Worm (Caenorhabditis elegans) whole organism, late embryonic: ENCODE measurements around the gene mdt-27.

ENCODE experiments used
- C38D4.7 ChIP-seq: fragments of 200-800 bp; sonication (Bioruptor generic); optimal IDR thresholded peaks from 2 replicates; lab custom pipeline; 2018; ENCODE audit warnings: mild to moderate bottlenecking, missing genetic modification characterization, moderate library complexity, missing compliant biosample characterization
- F13H6.1 ChIP-seq: sonication (generic microtip); optimal IDR thresholded peaks from 2 replicates; lab custom pipeline; 2016; ENCODE audit warnings: missing genetic modification characterization, missing compliant biosample characterization
- K09A11.1 ChIP-seq: sonication (generic microtip); optimal IDR thresholded peaks from 2 replicates; lab custom pipeline; 2017; ENCODE audit warnings: antibody characterized with exemption, mild to moderate bottlenecking, missing genetic modification characterization, missing compliant biosample characterization; ENCODE audit not compliant: insufficient read depth
- T23F11.4 ChIP-seq: fragments of 200-800 bp; sonication (Bioruptor generic); optimal IDR thresholded peaks from 2 replicates; lab custom pipeline; 2018; ENCODE audit warnings: mild to moderate bottlenecking, missing genetic modification characterization, missing compliant biosample characterization
- ama-1 ChIP-seq: fragments of 150-350 bp; optimal IDR thresholded peaks from 2 replicates; lab custom pipeline; 2014
- ceh-18 ChIP-seq: sonication (generic microtip); optimal IDR thresholded peaks from 2 replicates; lab custom pipeline; 2016; ENCODE audit warnings: missing genetic modification characterization, missing compliant biosample characterization
- ceh-19 ChIP-seq: fragments of 200-800 bp; sonication (Bioruptor generic); optimal IDR thresholded peaks from 2 replicates; lab custom pipeline; 2018; ENCODE audit warnings: mild to moderate bottlenecking, missing genetic modification characterization, missing compliant biosample characterization
- ceh-2 ChIP-seq: sonication (generic microtip); optimal IDR thresholded peaks from 2 replicates; lab custom pipeline; 2016; ENCODE audit warnings: missing genotype, missing genetic modification characterization, missing compliant biosample characterization
- ceh-22 ChIP-seq: sonication (generic microtip); optimal IDR thresholded peaks from 2 replicates; lab custom pipeline; 2017; ENCODE audit warnings: missing biosample characterization, missing genetic modification characterization
- ceh-24 ChIP-seq: sonication (generic microtip); optimal IDR thresholded peaks from 2 replicates; lab custom pipeline; 2016; ENCODE audit warnings: mild to moderate bottlenecking, missing genetic modification characterization, missing compliant biosample characterization
- ceh-30 ChIP-seq: fragments of 150-350 bp; optimal IDR thresholded peaks from 2 replicates; lab custom pipeline; 2014; ENCODE audit warnings: missing biosample characterization, missing genetic modification characterization
- ceh-31 ChIP-seq: sonication (generic microtip); optimal IDR thresholded peaks from 2 replicates; lab custom pipeline; 2016; ENCODE audit warnings: missing genetic modification characterization, missing compliant biosample characterization
- ceh-34 ChIP-seq: sonication (generic microtip); optimal IDR thresholded peaks from 2 replicates; lab custom pipeline; 2016; ENCODE audit warnings: mild to moderate bottlenecking, missing genetic modification characterization, missing compliant biosample characterization
- ceh-45 ChIP-seq: fragments of 200-800 bp; sonication (Bioruptor generic); IDR thresholded peaks from 2 replicates; pipeline ENCODE4 v1.3.6; 2022; ENCODE audit warnings: missing genetic modification reagents, missing genetic modification characterization, missing compliant biosample characterization
- ceh-48 ChIP-seq: sonication (generic microtip); optimal IDR thresholded peaks from 2 replicates; lab custom pipeline; 2016; ENCODE audit warnings: missing genetic modification characterization, inconsistent platforms, missing compliant biosample characterization
- ceh-9 ChIP-seq: sonication (generic microtip); optimal IDR thresholded peaks from 2 replicates; lab custom pipeline; 2016; ENCODE audit warnings: mild to moderate bottlenecking, missing genetic modification characterization, inconsistent platforms, missing compliant biosample characterization
- che-1 ChIP-seq: sonication (generic microtip); optimal IDR thresholded peaks from 2 replicates; lab custom pipeline; 2016; ENCODE audit warnings: mild to moderate bottlenecking, missing genetic modification characterization, missing compliant biosample characterization
- dmd-4 ChIP-seq: sonication (generic microtip); optimal IDR thresholded peaks from 2 replicates; lab custom pipeline; 2016; ENCODE audit warnings: borderline replicate concordance, missing genetic modification characterization, missing compliant biosample characterization
- dve-1 ChIP-seq: sonication (generic microtip); optimal IDR thresholded peaks from 2 replicates; lab custom pipeline; 2017; ENCODE audit warnings: antibody characterized with exemption, mild to moderate bottlenecking, missing genetic modification characterization, missing compliant biosample characterization
- elt-2 ChIP-seq: sonication (generic microtip); optimal IDR thresholded peaks from 2 replicates; lab custom pipeline; 2016; ENCODE audit warnings: missing genetic modification reagents, missing genetic modification characterization, missing compliant biosample characterization
- ets-4 ChIP-seq: sonication (generic microtip); optimal IDR thresholded peaks from 2 replicates; lab custom pipeline; 2016; ENCODE audit warnings: missing genetic modification characterization, missing compliant biosample characterization
- eyg-1 ChIP-seq: sonication (generic microtip); optimal IDR thresholded peaks from 2 replicates; lab custom pipeline; 2016; ENCODE audit warnings: missing genotype, missing genetic modification characterization, missing compliant biosample characterization
- fax-1 ChIP-seq: sonication (generic microtip); optimal IDR thresholded peaks from 2 replicates; lab custom pipeline; 2016; ENCODE audit warnings: missing genotype, missing genetic modification characterization, missing compliant biosample characterization
- fkh-6 ChIP-seq: sonication (generic microtip); optimal IDR thresholded peaks from 2 replicates; lab custom pipeline; 2016; ENCODE audit warnings: missing genetic modification characterization, missing compliant biosample characterization
- gmeb-2 ChIP-seq: sonication (generic microtip); optimal IDR thresholded peaks from 2 replicates; lab custom pipeline; 2016; ENCODE audit warnings: missing genetic modification characterization, inconsistent platforms, missing compliant biosample characterization
- hlh-13 ChIP-seq: fragments of 200-800 bp; sonication (Bioruptor generic); optimal IDR thresholded peaks from 2 replicates; lab custom pipeline; 2018; ENCODE audit warnings: mild to moderate bottlenecking, missing genetic modification characterization, missing compliant biosample characterization
- hlh-30 ChIP-seq: sonication (generic microtip); optimal IDR thresholded peaks from 2 replicates; lab custom pipeline; 2017; ENCODE audit warnings: antibody characterized with exemption, missing genetic modification characterization, missing compliant biosample characterization; ENCODE audit not compliant: insufficient read depth
- lin-11 ChIP-seq: fragments of 200-800 bp; sonication (Bioruptor generic); optimal IDR thresholded peaks from 2 replicates; lab custom pipeline; 2018; ENCODE audit warnings: mild to moderate bottlenecking, missing genetic modification characterization, missing compliant biosample characterization
- mec-3 ChIP-seq: sonication (generic microtip); optimal IDR thresholded peaks from 2 replicates; lab custom pipeline; 2016; ENCODE audit warnings: borderline replicate concordance, missing genetic modification characterization, missing compliant biosample characterization
- nfya-1 ChIP-seq: sonication (generic microtip); optimal IDR thresholded peaks from 2 replicates; lab custom pipeline; 2017; ENCODE audit warnings: missing genetic modification characterization, mild to moderate bottlenecking, missing compliant biosample characterization, antibody characterized with exemption, moderate library complexity
- nhr-11 ChIP-seq: fragments of 150-350 bp; optimal IDR thresholded peaks from 2 replicates; lab custom pipeline; 2014; ENCODE audit warnings: missing biosample characterization, missing genetic modification characterization
- npax-4 ChIP-seq: sonication (generic microtip); optimal IDR thresholded peaks from 2 replicates; lab custom pipeline; 2016; ENCODE audit warnings: missing genetic modification characterization, missing compliant biosample characterization
- odd-2 ChIP-seq: sonication (generic microtip); optimal IDR thresholded peaks from 2 replicates; lab custom pipeline; 2017; ENCODE audit warnings: antibody characterized with exemption, mild to moderate bottlenecking, missing genetic modification characterization, missing compliant biosample characterization
- pag-3 ChIP-seq: sonication (generic microtip); optimal IDR thresholded peaks from 2 replicates; lab custom pipeline; 2016; ENCODE audit warnings: missing compliant biosample characterization, missing genetic modification characterization, borderline replicate concordance
- pax-1 ChIP-seq: fragments of 150-350 bp; optimal IDR thresholded peaks from 2 replicates; lab custom pipeline; 2014; ENCODE audit warnings: missing biosample characterization, missing genetic modification characterization
- pha-2 ChIP-seq: sonication (generic microtip); optimal IDR thresholded peaks from 2 replicates; lab custom pipeline; 2017; ENCODE audit warnings: mild to moderate bottlenecking, missing genetic modification characterization, missing compliant biosample characterization
- pha-4 ChIP-seq: fragments of 150-350 bp; optimal IDR thresholded peaks from 2 replicates; lab custom pipeline; 2018; ENCODE audit warnings: missing biosample characterization, missing genetic modification reagents, missing genetic modification characterization
- pros-1 ChIP-seq: fragments of 150-350 bp; optimal IDR thresholded peaks from 2 replicates; lab custom pipeline; 2014; ENCODE audit warnings: missing biosample characterization, missing genetic modification reagents, missing genetic modification characterization
- rnt-1 ChIP-seq: sonication (generic microtip); optimal IDR thresholded peaks from 2 replicates; lab custom pipeline; 2016; ENCODE audit warnings: missing genetic modification characterization, missing compliant biosample characterization
- sox-2 ChIP-seq: fragments of 200-800 bp; sonication (Bioruptor generic); IDR thresholded peaks from 2 replicates; pipeline ENCODE4 v1.3.6; 2022; ENCODE audit warnings: missing genetic modification reagents, missing genetic modification characterization, missing compliant biosample characterization
- sox-4 ChIP-seq: sonication (generic microtip); optimal IDR thresholded peaks from 2 replicates; lab custom pipeline; 2017; ENCODE audit warnings: mild to moderate bottlenecking, missing genetic modification characterization, inconsistent platforms, missing compliant biosample characterization
- syd-9 ChIP-seq: sonication (generic microtip); optimal IDR thresholded peaks from 2 replicates; lab custom pipeline; 2016; ENCODE audit warnings: mild to moderate bottlenecking, missing genetic modification characterization, moderate library complexity, missing compliant biosample characterization
- tbx-2 ChIP-seq: sonication (generic microtip); optimal IDR thresholded peaks from 2 replicates; lab custom pipeline; 2016; ENCODE audit warnings: missing genetic modification characterization, missing compliant biosample characterization
- tbx-7 ChIP-seq: sonication (generic microtip); optimal IDR thresholded peaks from 2 replicates; lab custom pipeline; 2016; ENCODE audit warnings: missing genotype, missing genetic modification characterization, missing compliant biosample characterization
- unc-3 ChIP-seq, 2 experiments: fragments of 200-800 bp in 1 of 2; sonication (Bioruptor generic) in 1 of 2; sonication (generic microtip) in 1 of 2; conservative IDR thresholded peaks in 1 of 2; optimal IDR thresholded peaks in 1 of 2; 2 replicates each; pipeline versions ENCODE4 v1.3.6 to Lab custom; 2016 to 2022; ENCODE audit warnings: missing compliant biosample characterization in 2 of 2, missing genetic modification characterization in 2 of 2, missing genetic modification reagents in 1 of 2
- unc-42 ChIP-seq: sonication (generic microtip); optimal IDR thresholded peaks from 2 replicates; lab custom pipeline; 2016; ENCODE audit warnings: missing genotype, missing genetic modification characterization, missing compliant biosample characterization
- unc-55 ChIP-seq: sonication (generic microtip); optimal IDR thresholded peaks from 2 replicates; lab custom pipeline; 2017; ENCODE audit warnings: missing biosample characterization, missing genetic modification reagents, missing genetic modification characterization
- unc-86 ChIP-seq: sonication (generic microtip); optimal IDR thresholded peaks from 2 replicates; lab custom pipeline; 2016; ENCODE audit warnings: missing genetic modification characterization, missing compliant biosample characterization
- zip-5 ChIP-seq: sonication (generic microtip); optimal IDR thresholded peaks from 2 replicates; lab custom pipeline; 2016; ENCODE audit warnings: missing genetic modification characterization, missing compliant biosample characterization
- ztf-16 ChIP-seq: sonication (generic microtip); optimal IDR thresholded peaks from 2 replicates; lab custom pipeline; 2017; ENCODE audit warnings: missing genetic modification characterization, missing compliant biosample characterization

mdt-27 gene

ce11 chrV:9249206-9249605, 35.8 kb upstream of the mdt-27 start, which contains the start of gene str-94:
Gene str-94, minus strand, starts transcription at chrV:9249306.
- no peak for TF ChIP-seq nhr-11 (tag; lab: Kevin White, UChicago)
- no peak for TF ChIP-seq ceh-2 (tag; lab: Kevin White, UChicago)
- TF ChIP-seq npax-4 (tag; lab: Kevin White, UChicago), result no peak
- TF ChIP-seq tbx-7 (tag; lab: Kevin White, UChicago), result no peak
- no peak for TF ChIP-seq pha-4 (tag; lab: Kevin White, UChicago)
- no peak for TF ChIP-seq pha-2 (tag; lab: Kevin White, UChicago)
- no peak for TF ChIP-seq rnt-1 (tag; lab: Kevin White, UChicago)
- no peak for TF ChIP-seq pros-1 (tag; lab: Kevin White, UChicago)
- no peak for TF ChIP-seq sox-4 (tag; lab: Kevin White, UChicago)
- TF ChIP-seq ceh-45, result no peak
- no peak for TF ChIP-seq hlh-30 (tag; lab: Kevin White, UChicago)
- TF ChIP-seq elt-2, result no peak
- no peak for TF ChIP-seq gmeb-2 (tag; lab: Kevin White, UChicago)
- TF ChIP-seq ceh-22 (tag; lab: Kevin White, UChicago), result no peak
- TF ChIP-seq ama-1 (lab: Kevin White, UChicago), result no peak
- TF ChIP-seq zip-5 (tag; lab: Kevin White, UChicago), result no peak
- TF ChIP-seq unc-3 (GFP tag; conservative IDR thresholded peaks at IDR 0.05; lab: Robert Waterston, UW), result no peak
- TF ChIP-seq unc-3 (tag; optimal IDR thresholded peaks at IDR 0.05; lab: Kevin White, UChicago), result no peak

- TF ChIP-seq ceh-31, result peak; percentile 72
- no peak for TF ChIP-seq eyg-1 (tag; lab: Kevin White, UChicago)
- TF ChIP-seq fax-1, result no peak
- TF ChIP-seq nfya-1 (tag; lab: Kevin White, UChicago), result peak; percentile 35
- TF ChIP-seq T23F11.4, result no peak
- TF ChIP-seq mec-3, result no peak
- TF ChIP-seq odd-2, result no peak
- TF ChIP-seq sox-2, result no peak
- peak; percentile 46 for TF ChIP-seq tbx-2 (tag; lab: Kevin White, UChicago)
- TF ChIP-seq K09A11.1 (tag; lab: Kevin White, UChicago), result no peak
- no peak for TF ChIP-seq tbx-7 (tag; lab: Kevin White, UChicago)
- TF ChIP-seq dmd-4, result no peak
- TF ChIP-seq ets-4 (tag; lab: Kevin White, UChicago), result no peak
- no peak for TF ChIP-seq hlh-13 (GFP tag; lab: Kevin White, UChicago)
- no peak for TF ChIP-seq npax-4 (tag; lab: Kevin White, UChicago)
- no peak for TF ChIP-seq F13H6.1 (tag; lab: Kevin White, UChicago)
- TF ChIP-seq pros-1 (tag; lab: Kevin White, UChicago), result no peak
- TF ChIP-seq syd-9 (tag; lab: Kevin White, UChicago), result no peak
- TF ChIP-seq ztf-16 (tag; lab: Kevin White, UChicago), result no peak
- no peak for TF ChIP-seq dve-1
- no peak for TF ChIP-seq ceh-2 (tag; lab: Kevin White, UChicago)
- no peak for TF ChIP-seq che-1 (tag; lab: Kevin White, UChicago)
- peak; percentile 46 for TF ChIP-seq ceh-34
- no peak for TF ChIP-seq unc-86 (tag; lab: Kevin White, UChicago)
- no peak for TF ChIP-seq fkh-6 (tag; lab: Kevin White, UChicago)
- TF ChIP-seq ceh-24 (tag; lab: Kevin White, UChicago), result no peak
- TF ChIP-seq ceh-18 (tag; lab: Kevin White, UChicago), result peak; percentile 60
- no peak for TF ChIP-seq ceh-19 (GFP tag; lab: Kevin White, UChicago)
- TF ChIP-seq ceh-48 (tag; lab: Kevin White, UChicago), result no peak
- peak; percentile 23 for TF ChIP-seq pax-1 (tag; lab: Kevin White, UChicago)
- TF ChIP-seq lin-11 (tag; lab: Kevin White, UChicago), result no peak
- no peak for TF ChIP-seq unc-55 (GFP tag; lab: Kevin White, UChicago)
- no peak for TF ChIP-seq pag-3 (tag; lab: Kevin White, UChicago)
- TF ChIP-seq unc-3 (GFP tag; conservative IDR thresholded peaks at IDR 0.05; lab: Robert Waterston, UW), result no peak
- TF ChIP-seq unc-3 (tag; optimal IDR thresholded peaks at IDR 0.05; lab: Kevin White, UChicago), result no peak
- no peak for TF ChIP-seq C38D4.7
- no peak for TF ChIP-seq ceh-9 (tag; lab: Kevin White, UChicago)
- TF ChIP-seq ceh-30 (tag; lab: Kevin White, UChicago), result no peak
- peak; percentile 5 for TF ChIP-seq unc-42 (tag; lab: Kevin White, UChicago)
- TF ChIP-seq hlh-30 (tag; lab: Kevin White, UChicago), result peak; percentile 14
Observed at ce11 chrV:9247416-9247815, 34.0 kb upstream of the mdt-27 start.
